Fruit fly (Drosophila melanogaster): ENCODE measurements around the gene bigmax.
A peak's percentile ranks its signal among the peaks of the same experiment; 100 is the strongest.

The bigmax gene

DNA sequence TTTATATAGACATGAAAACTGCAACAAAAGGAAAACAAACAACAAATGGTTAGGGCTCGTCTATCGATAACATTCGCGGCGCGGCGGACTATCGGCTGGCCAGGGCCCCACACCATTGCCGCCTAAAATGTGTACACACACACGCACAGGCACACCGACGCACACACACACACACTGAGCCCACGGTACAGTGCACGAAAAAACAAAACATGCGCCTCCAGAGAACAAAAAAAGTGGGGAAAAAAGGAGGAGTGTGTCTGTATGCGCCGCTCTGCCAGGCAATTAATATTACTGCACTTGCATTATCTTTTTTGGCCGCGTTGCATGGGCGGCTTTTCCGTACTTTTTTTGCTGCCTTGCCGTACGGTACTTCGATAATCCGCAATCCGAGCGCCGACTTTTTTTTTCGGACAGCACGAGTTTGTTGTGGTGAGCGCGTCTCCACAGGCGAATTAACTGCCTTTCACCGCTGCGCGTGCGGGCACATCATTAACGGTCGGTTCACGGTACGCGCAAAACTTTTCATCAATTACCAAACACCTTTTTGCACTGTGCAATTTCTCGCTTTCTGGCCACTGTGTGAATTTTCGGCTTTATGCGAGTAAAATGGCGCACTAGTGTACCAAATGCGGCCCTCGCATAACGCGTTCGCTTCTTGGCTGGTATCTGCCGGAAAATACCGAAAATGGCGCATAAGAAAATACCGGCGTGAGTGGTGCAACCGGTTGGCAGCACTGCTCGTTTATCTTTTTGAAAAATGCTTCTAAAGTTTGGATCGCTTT is 24.7 kb downstream of the bigmax start, which contains the start of gene woc (continued):
- TF ChIP-seq HLH54F (GFP tag; optimal IDR thresholded peaks at IDR 0.05) (peak; percentile 78), br (optimal IDR thresholded peaks at IDR 0.05) (no peak), gsb (GFP tag; IDR thresholded peaks at IDR 0.05) (no peak), Hsf (GFP tag; optimal IDR thresholded peaks at IDR 0.05) (peak; percentile 54), ranshi (GFP tag; IDR thresholded peaks at IDR 0.05) (no peak; the same call in 1 of the 2 replicates), p53 (GFP tag; optimal IDR thresholded peaks at IDR 0.05) (no peak), dm (GFP tag; optimal IDR thresholded peaks at IDR 0.05) (peak; percentile 70), onecut (GFP tag; IDR thresholded peaks at IDR 0.05) (no peak), phol (tag; optimal IDR thresholded peaks at IDR 0.05) (peak; percentile 97), CG1233 (GFP tag; optimal IDR thresholded peaks at IDR 0.05) (peak; percentile 16), CG31441 (GFP tag; IDR thresholded peaks at IDR 0.05) (no peak), Kr (GFP tag; optimal IDR thresholded peaks at IDR 0.05) (no peak), CG10321 (GFP tag; IDR thresholded peaks at IDR 0.05) (no peak), grn (GFP tag; optimal IDR thresholded peaks at IDR 0.05) (no peak), ro (GFP tag; IDR thresholded peaks at IDR 0.05) (no peak), nerfin-2 (GFP tag; IDR thresholded peaks at IDR 0.05; ENCODE audit: partially characterized antibody) (peak; percentile 83), CG14965 (GFP tag; optimal IDR thresholded peaks at IDR 0.05; ENCODE audit: borderline replicate concordance) (no peak), CG8359 (GFP tag; optimal IDR thresholded peaks at IDR 0.05; ENCODE audit: borderline replicate concordance) (no peak), CG10654 (GFP tag; optimal IDR thresholded peaks at IDR 0.05) (peak; percentile 32), vfl (GFP tag; optimal IDR thresholded peaks at IDR 0.05) (peak; percentile 52), mirr (GFP tag; optimal IDR thresholded peaks at IDR 0.05) (no peak), CG32767 (GFP tag; IDR thresholded peaks at IDR 0.05) (peak; percentile 78), Dll (GFP tag; IDR thresholded peaks at IDR 0.05; ENCODE audit: partially characterized antibody) (peak; percentile 78), D19B (GFP tag; optimal IDR thresholded peaks at IDR 0.05) (no peak), Hmr (GFP tag; optimal IDR thresholded peaks at IDR 0.05) (peak; percentile 43), BEAF-32 (GFP tag; optimal IDR thresholded peaks at IDR 0.05) (peak; percentile 77), sisA (GFP tag; IDR thresholded peaks at IDR 0.05) (peak; percentile 60), CG13123 (GFP tag; optimal IDR thresholded peaks at IDR 0.05) (no peak), Dad (GFP tag; optimal IDR thresholded peaks at IDR 0.05) (no peak), Scr (GFP tag; IDR thresholded peaks at IDR 0.05; ENCODE audit: partially characterized antibody) (peak; percentile 79), NK7.1 (GFP tag; optimal IDR thresholded peaks at IDR 0.05) (peak; percentile 37), Rx (GFP tag; IDR thresholded peaks at IDR 0.05) (peak; percentile 14; the same call in 1 of the 2 replicates), Trl (optimal IDR thresholded peaks at IDR 0.05) (no peak), Trl (GFP tag; optimal IDR thresholded peaks at IDR 0.05) (peak; percentile 23), nmo (GFP tag; optimal IDR thresholded peaks at IDR 0.05) (peak; percentile 48), gce (GFP tag; IDR thresholded peaks at IDR 0.05) (no peak), CG1529 (GFP tag; optimal IDR thresholded peaks at IDR 0.05) (no peak), CG15011 (GFP tag; optimal IDR thresholded peaks at IDR 0.05) (no peak), CG9797 (GFP tag; optimal IDR thresholded peaks at IDR 0.05) (peak; percentile 89), danr (GFP tag; IDR thresholded peaks at IDR 0.05) (peak; percentile 60; the same call in 1 of the 2 replicates), wek (GFP tag; optimal IDR thresholded peaks at IDR 0.05) (no peak), dati (GFP tag; IDR thresholded peaks at IDR 0.05) (no peak), CG17361 (GFP tag; IDR thresholded peaks at IDR 0.05) (no peak; the same call in 1 of the 3 replicates), Hr39 (optimal IDR thresholded peaks at IDR 0.05) (no peak), CG10147 (GFP tag; optimal IDR thresholded peaks at IDR 0.05) (no peak), Camta (GFP tag; optimal IDR thresholded peaks at IDR 0.05) (peak; percentile 36), CG7372 (GFP tag; IDR thresholded peaks at IDR 0.05) (no peak), Six4 (GFP tag; optimal IDR thresholded peaks at IDR 0.05) (no peak), CG13624 (GFP tag; optimal IDR thresholded peaks at IDR 0.05) (peak; percentile 46), CG18011 (GFP tag; optimal IDR thresholded peaks at IDR 0.05) (peak; percentile 37), CG12391 (tag; optimal IDR thresholded peaks at IDR 0.05) (peak; percentile 39)

Data from whole organism, embryonic.